Worm (Caenorhabditis elegans) whole organism, L4 larva: Measurements from ENCODE around the gene spc-2.

ENCODE experiments used
- F10B5.3 ChIP-seq: sonication (generic microtip); optimal IDR thresholded peaks from 2 replicates; lab custom pipeline; 2016; ENCODE audit warnings: mild to moderate bottlenecking, missing genetic modification characterization, missing compliant biosample characterization
- F44E2.7 ChIP-seq: fragments of 200-800 bp; sonication (Bioruptor generic); IDR thresholded peaks from 2 replicates; pipeline ENCODE4 v2.1.2; 2022; ENCODE audit warnings: missing genetic modification characterization, missing compliant biosample characterization
- F49E8.2 ChIP-seq: sonication (generic microtip); optimal IDR thresholded peaks from 2 replicates; lab custom pipeline; 2016; ENCODE audit warnings: missing compliant biosample characterization, mild to moderate bottlenecking, missing genetic modification characterization, borderline replicate concordance
- R02D3.7 ChIP-seq: fragments of 150-350 bp; sonication (generic microtip); optimal IDR thresholded peaks from 3 replicates; lab custom pipeline; 2014; ENCODE audit warnings: missing biosample characterization, missing genetic modification characterization
- T20F7.1 ChIP-seq: fragments of 200-800 bp; sonication (Bioruptor generic); optimal IDR thresholded peaks from 2 replicates; lab custom pipeline; 2018; ENCODE audit warnings: mild to moderate bottlenecking, missing genetic modification characterization, missing compliant biosample characterization
- T26A8.4 ChIP-seq: fragments of 200-800 bp; sonication (Bioruptor generic); IDR thresholded peaks from 2 replicates; pipeline ENCODE4 v1.3.6; 2022; ENCODE audit warnings: missing genetic modification characterization, missing compliant biosample characterization
- Y105C5A.15 ChIP-seq: fragments of 200-800 bp; sonication (Bioruptor generic); IDR thresholded peaks from 2 replicates; pipeline ENCODE4 v1.3.6; 2022; ENCODE audit warnings: missing genetic modification characterization, missing compliant biosample characterization
- ZK546.5 ChIP-seq, 2 experiments: sonication (generic microtip); optimal IDR thresholded peaks; 2 replicates each; lab custom pipeline; 2017; ENCODE audit warnings: missing biosample characterization in 2 of 2, missing genetic modification characterization in 2 of 2
- aly-2 ChIP-seq: sonication (generic microtip); optimal IDR thresholded peaks from 2 replicates; lab custom pipeline; 2018; ENCODE audit warnings: missing biosample characterization, missing genetic modification characterization
- ceh-28 ChIP-seq: fragments of 150-350 bp; optimal IDR thresholded peaks from 2 replicates; lab custom pipeline; 2014; ENCODE audit warnings: missing biosample characterization, missing genetic modification reagents, missing genetic modification characterization
- ceh-44 ChIP-seq: fragments of 200-800 bp; sonication (Bioruptor generic); IDR thresholded peaks from 2 replicates; pipeline ENCODE4 v1.3.6; 2022; ENCODE audit warnings: missing genetic modification reagents, missing genetic modification characterization, missing compliant biosample characterization
- ceh-82 ChIP-seq: sonication (generic microtip); optimal IDR thresholded peaks from 2 replicates; lab custom pipeline; 2017; ENCODE audit warnings: missing biosample characterization, missing genetic modification characterization
- cey-2 ChIP-seq: sonication (generic microtip); optimal IDR thresholded peaks from 3 replicates; lab custom pipeline; 2017; ENCODE audit warnings: missing genetic modification characterization, mild to moderate bottlenecking, missing compliant biosample characterization, antibody characterized with exemption, borderline replicate concordance; ENCODE audit not compliant: insufficient read depth
- daf-16 ChIP-seq, 3 experiments: sonication (generic microtip); optimal IDR thresholded peaks; 2 replicates each; lab custom pipeline; 2016 to 2017; ENCODE audit warnings: missing genetic modification characterization in 3 of 3, missing genetic modification reagents in 3 of 3, mild to moderate bottlenecking in 2 of 3, missing compliant biosample characterization in 2 of 3, missing biosample characterization in 1 of 3, moderate library complexity in 1 of 3
- daf-19 ChIP-seq: fragments of 200-800 bp; sonication (Bioruptor generic); conservative IDR thresholded peaks from 2 replicates; pipeline ENCODE4 v1.3.6; 2022; ENCODE audit warnings: missing genetic modification characterization, missing compliant biosample characterization
- dmd-8 ChIP-seq: fragments of 200-800 bp; sonication (Bioruptor generic); IDR thresholded peaks from 2 replicates; pipeline ENCODE4 v1.3.6; 2022; ENCODE audit warnings: missing genetic modification characterization, missing compliant biosample characterization
- dve-1 ChIP-seq: sonication (generic microtip); optimal IDR thresholded peaks from 2 replicates; lab custom pipeline; 2017; ENCODE audit warnings: antibody characterized with exemption, mild to moderate bottlenecking, missing genetic modification characterization, missing compliant biosample characterization; ENCODE audit not compliant: insufficient read depth
- egl-27 ChIP-seq: sonication (generic microtip); optimal IDR thresholded peaks from 3 replicates; lab custom pipeline; 2017; ENCODE audit warnings: missing biosample characterization, missing genetic modification reagents, missing genetic modification characterization
- fkh-10 ChIP-seq: fragments of 150-350 bp; optimal IDR thresholded peaks from 2 replicates; lab custom pipeline; 2014; ENCODE audit warnings: missing biosample characterization, missing genetic modification reagents, missing genetic modification characterization
- fos-1 ChIP-seq: fragments of 150-350 bp; optimal IDR thresholded peaks from 2 replicates; lab custom pipeline; 2014; ENCODE audit warnings: missing biosample characterization, missing genetic modification characterization
- gei-8 ChIP-seq: fragments of 200-800 bp; sonication (Bioruptor generic); optimal IDR thresholded peaks from 2 replicates; lab custom pipeline; 2018; ENCODE audit warnings: mild to moderate bottlenecking, missing genetic modification characterization, missing compliant biosample characterization
- hif-1 ChIP-seq, 2 experiments: sonication (generic microtip); optimal IDR thresholded peaks; 2 replicates each; lab custom pipeline; 2016 to 2017; ENCODE audit warnings: missing compliant biosample characterization in 2 of 2, missing genetic modification characterization in 2 of 2, missing genetic modification reagents in 2 of 2, missing genotype in 2 of 2, mild to moderate bottlenecking in 1 of 2
- hlh-11 ChIP-seq: fragments of 200-800 bp; sonication (Bioruptor generic); optimal IDR thresholded peaks from 2 replicates; lab custom pipeline; 2018; ENCODE audit warnings: mild to moderate bottlenecking, missing genetic modification characterization, missing compliant biosample characterization
- hlh-30 ChIP-seq: sonication (generic microtip); optimal IDR thresholded peaks from 2 replicates; lab custom pipeline; 2017; ENCODE audit warnings: antibody characterized with exemption, mild to moderate bottlenecking, missing genetic modification characterization, missing compliant biosample characterization; ENCODE audit not compliant: insufficient read depth
- lim-7 ChIP-seq: fragments of 200-800 bp; sonication (Bioruptor generic); IDR thresholded peaks from 2 replicates; pipeline ENCODE4 v1.3.6; 2022; ENCODE audit warnings: missing genetic modification characterization, missing compliant biosample characterization
- lin-1 ChIP-seq: fragments of 200-800 bp; sonication (Bioruptor generic); IDR thresholded peaks from 2 replicates; pipeline ENCODE4 v1.3.6; 2022; ENCODE audit warnings: missing genetic modification reagents, missing genetic modification characterization, missing compliant biosample characterization
- lin-13 ChIP-seq: fragments of 150-350 bp; optimal IDR thresholded peaks from 2 replicates; lab custom pipeline; 2014; ENCODE audit warnings: missing biosample characterization, missing genetic modification reagents, missing genetic modification characterization
- lin-15B ChIP-seq: fragments of 150-350 bp; sonication (generic microtip); optimal IDR thresholded peaks from 3 replicates; lab custom pipeline; 2014; ENCODE audit warnings: missing biosample characterization, missing genetic modification characterization
- lin-38 ChIP-seq: fragments of 200-800 bp; sonication (Bioruptor generic); IDR thresholded peaks from 2 replicates; pipeline ENCODE4 v1.3.6; 2022; ENCODE audit warnings: missing genetic modification reagents, missing genetic modification characterization, missing compliant biosample characterization
- lsy-2 ChIP-seq, 2 experiments: fragments of 150-350 bp in 1 of 2; sonication (generic microtip) in 1 of 2; optimal IDR thresholded peaks; 2 replicates each; lab custom pipeline; 2014 to 2017; ENCODE audit warnings: missing biosample characterization in 2 of 2, missing genetic modification characterization in 2 of 2
- madf-9 ChIP-seq: fragments of 200-800 bp; sonication (Bioruptor generic); conservative IDR thresholded peaks from 2 replicates; pipeline ENCODE4 v1.3.6; 2022; ENCODE audit warnings: missing genetic modification reagents, missing genetic modification characterization, missing compliant biosample characterization
- mdt-29 ChIP-seq: fragments of 200-800 bp; sonication (Bioruptor generic); IDR thresholded peaks from 2 replicates; pipeline ENCODE4 v1.3.6; 2022; ENCODE audit warnings: missing genetic modification reagents, missing genetic modification characterization, missing compliant biosample characterization
- mes-2 ChIP-seq: sonication (generic microtip); optimal IDR thresholded peaks from 2 replicates; lab custom pipeline; 2016; ENCODE audit warnings: missing genotype, mild to moderate bottlenecking, missing genetic modification characterization, missing compliant biosample characterization; ENCODE audit not compliant: poor library complexity, severe bottlenecking
- mxl-3 ChIP-seq: fragments of 200-800 bp; sonication (Bioruptor generic); optimal IDR thresholded peaks from 2 replicates; lab custom pipeline; 2018; ENCODE audit warnings: mild to moderate bottlenecking, missing genetic modification characterization, missing compliant biosample characterization
- nhr-10 ChIP-seq: fragments of 150-350 bp; optimal IDR thresholded peaks from 2 replicates; lab custom pipeline; 2014; ENCODE audit warnings: missing biosample characterization, missing genetic modification characterization
- nhr-11 ChIP-seq: fragments of 150-350 bp; optimal IDR thresholded peaks from 2 replicates; lab custom pipeline; 2014; ENCODE audit warnings: missing biosample characterization, missing genetic modification characterization
- nhr-111 ChIP-seq: fragments of 200-800 bp; sonication (Bioruptor generic); optimal IDR thresholded peaks from 2 replicates; lab custom pipeline; 2018; ENCODE audit warnings: mild to moderate bottlenecking, missing genetic modification characterization, missing compliant biosample characterization
- nhr-28 ChIP-seq: fragments of 150-350 bp; optimal IDR thresholded peaks from 2 replicates; lab custom pipeline; 2014; ENCODE audit warnings: missing biosample characterization, missing genetic modification characterization
- nhr-42 ChIP-seq: fragments of 200-800 bp; sonication (Bioruptor generic); IDR thresholded peaks from 2 replicates; pipeline ENCODE4 v1.3.6; 2022; ENCODE audit warnings: missing genetic modification characterization, missing compliant biosample characterization
- nhr-48 ChIP-seq: sonication (generic microtip); optimal IDR thresholded peaks from 2 replicates; lab custom pipeline; 2016; ENCODE audit warnings: mild to moderate bottlenecking, missing genetic modification characterization, missing compliant biosample characterization
- nhr-77 ChIP-seq: fragments of 150-350 bp; optimal IDR thresholded peaks from 2 replicates; lab custom pipeline; 2014; ENCODE audit warnings: missing biosample characterization, missing genetic modification characterization
- php-3 ChIP-seq: fragments of 200-800 bp; sonication (Bioruptor generic); IDR thresholded peaks from 2 replicates; pipeline ENCODE4 v1.3.6; 2022; ENCODE audit warnings: missing genetic modification reagents, missing genetic modification characterization, missing compliant biosample characterization
- saeg-2 ChIP-seq: fragments of 200-800 bp; sonication (Bioruptor generic); IDR thresholded peaks from 2 replicates; pipeline ENCODE4 v1.3.6; 2022; ENCODE audit warnings: missing genetic modification reagents, missing genetic modification characterization, missing compliant biosample characterization
- skn-1 ChIP-seq: fragments of 150-350 bp; optimal IDR thresholded peaks from 2 replicates; lab custom pipeline; 2014; ENCODE audit warnings: missing biosample characterization, missing genetic modification characterization
- tag-97 ChIP-seq: fragments of 200-800 bp; sonication (Bioruptor generic); IDR thresholded peaks from 2 replicates; pipeline ENCODE4 v1.3.6; 2022; ENCODE audit warnings: missing genetic modification characterization, missing compliant biosample characterization
- tra-1 ChIP-seq: fragments of 200-800 bp; sonication (Bioruptor generic); IDR thresholded peaks from 2 replicates; pipeline ENCODE4 v1.3.6; 2022; ENCODE audit warnings: missing genetic modification reagents, missing genetic modification characterization, missing compliant biosample characterization
- unc-39 ChIP-seq: sonication (generic microtip); optimal IDR thresholded peaks from 2 replicates; lab custom pipeline; 2017; ENCODE audit warnings: missing biosample characterization, missing genetic modification characterization
- vab-7 ChIP-seq: fragments of 200-800 bp; sonication (Bioruptor generic); IDR thresholded peaks from 2 replicates; pipeline ENCODE4 v1.3.6; 2022; ENCODE audit warnings: missing genetic modification reagents, missing genetic modification characterization, missing compliant biosample characterization
- zip-11 ChIP-seq: fragments of 200-800 bp; sonication (Bioruptor generic); IDR thresholded peaks from 2 replicates; pipeline ENCODE4 v1.3.6; 2022; ENCODE audit warnings: missing genetic modification characterization, missing compliant biosample characterization
- ztf-7 ChIP-seq: fragments of 150-350 bp; optimal IDR thresholded peaks from 2 replicates; lab custom pipeline; 2014; ENCODE audit warnings: missing biosample characterization, missing genetic modification characterization

Gene spc-2

DNA sequence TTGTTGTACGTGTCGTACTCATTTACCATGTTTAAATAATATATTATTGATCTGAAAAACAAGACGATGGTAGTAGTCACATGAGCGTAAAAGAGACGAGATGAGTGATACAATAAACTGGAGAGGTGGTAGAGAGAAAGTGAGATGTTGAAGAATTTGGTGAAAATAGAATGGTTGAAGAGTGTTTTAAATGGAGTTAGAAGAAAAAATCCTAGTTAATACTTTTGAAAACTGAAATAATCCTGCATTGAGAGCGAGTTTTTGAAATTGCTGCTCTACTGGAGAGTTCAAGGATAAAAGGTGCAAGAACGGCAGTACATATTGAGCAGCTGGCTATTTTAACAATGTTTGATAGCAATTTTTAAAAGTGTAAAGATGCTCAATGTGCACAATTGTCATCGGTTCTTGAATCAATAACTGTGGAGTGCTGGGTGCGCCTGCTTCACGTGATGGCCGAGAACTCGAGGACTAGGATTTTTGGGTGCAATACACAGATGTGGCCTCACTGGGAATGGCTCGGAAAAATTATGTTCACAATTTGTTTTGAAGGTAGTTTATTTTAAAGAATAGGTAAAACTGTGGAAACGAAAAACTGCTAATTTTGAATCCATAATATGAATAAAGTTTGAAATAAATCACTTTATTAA is 23.4 kb upstream of the spc-2 start, which contains the start of gene atg-13:
Gene atg-13, minus strand, starts transcription at position 51 of the 647 bp plus-strand sequence.
- no peak for TF ChIP-seq F44E2.7 (GFP tag; lab: Robert Waterston, UW)
- TF ChIP-seq ztf-7 (tag; lab: Kevin White, UChicago): no peak
- TF ChIP-seq madf-9: 0 out of 2 replicates have a peak, but pooled peaks have one; percentile 32
- TF ChIP-seq nhr-10 (tag; lab: Kevin White, UChicago): no peak
- TF ChIP-seq ceh-28 (tag; lab: Kevin White, UChicago): no peak
- peak in 1 of 2 experiments; percentile 38 for TF ChIP-seq lsy-2 (tag; optimal IDR thresholded peaks at IDR 0.05; lab: Kevin White, UChicago)
- peak; percentile 79 for TF ChIP-seq hlh-30 (tag; lab: Kevin White, UChicago)
- TF ChIP-seq mes-2 (tag; lab: Kevin White, UChicago): peak; percentile 74
- no peak for TF ChIP-seq nhr-111 (GFP tag; lab: Kevin White, UChicago)
- no peak for TF ChIP-seq nhr-42 (GFP tag; lab: Robert Waterston, UW)
- TF ChIP-seq daf-16 (GFP tag; optimal IDR thresholded peaks at IDR 0.05; lab: Kevin White, UChicago): no peak
- peak; percentile 48 for TF ChIP-seq daf-16 (tag; optimal IDR thresholded peaks at IDR 0.05; lab: Kevin White, UChicago)
- no peak for TF ChIP-seq lin-15B
- TF ChIP-seq dmd-8 (GFP tag; lab: Robert Waterston, UW): no peak
- no peak for TF ChIP-seq skn-1 (tag; lab: Kevin White, UChicago)
- no peak for TF ChIP-seq lin-38 (GFP tag; lab: Robert Waterston, UW)
- no peak for TF ChIP-seq tra-1 (GFP tag; lab: Robert Waterston, UW)
- TF ChIP-seq dve-1: no peak
- no peak for TF ChIP-seq F49E8.2 (tag; lab: Kevin White, UChicago)
- TF ChIP-seq gei-8 (GFP tag; lab: Kevin White, UChicago): no peak
- TF ChIP-seq ceh-82: no peak
- TF ChIP-seq nhr-77: no peak
- peak; percentile 7 for TF ChIP-seq T20F7.1 (GFP tag; lab: Kevin White, UChicago)
- TF ChIP-seq lin-13: no peak
- no peak for TF ChIP-seq egl-27 (tag; lab: Kevin White, UChicago)
- no peak for TF ChIP-seq daf-19
- no peak for TF ChIP-seq fkh-10 (GFP tag; lab: Kevin White, UChicago)
- no peak for TF ChIP-seq ceh-44
- TF ChIP-seq hlh-11: peak; percentile 39
- TF ChIP-seq nhr-11 (tag; lab: Kevin White, UChicago): no peak
- no peak for TF ChIP-seq nhr-28 (tag; lab: Kevin White, UChicago)
- TF ChIP-seq F10B5.3: no peak
- TF ChIP-seq saeg-2 (GFP tag; lab: Robert Waterston, UW): no peak
- TF ChIP-seq T26A8.4 (GFP tag; lab: Robert Waterston, UW): no peak
- no peak for TF ChIP-seq Y105C5A.15
- TF ChIP-seq nhr-48 (tag; lab: Kevin White, UChicago): no peak
- no peak for TF ChIP-seq lin-1 (GFP tag; lab: Robert Waterston, UW)
- TF ChIP-seq tag-97 (GFP tag; lab: Robert Waterston, UW): no peak
- peak; percentile 35 for TF ChIP-seq mxl-3
- TF ChIP-seq cey-2 (tag; lab: Kevin White, UChicago): no peak
- TF ChIP-seq hif-1 (tag; optimal IDR thresholded peaks at IDR 0.05; lab: Kevin White, UChicago): peak in 1 of 2 experiments; percentile 19
- TF ChIP-seq php-3: no peak
- TF ChIP-seq aly-2 (tag; lab: Kevin White, UChicago): no peak
- no peak for TF ChIP-seq zip-11
- TF ChIP-seq unc-39: no peak
- TF ChIP-seq R02D3.7 (tag; lab: Kevin White, UChicago): no peak
- no peak for TF ChIP-seq lim-7 (GFP tag; lab: Robert Waterston, UW)
- TF ChIP-seq mdt-29: no peak
- TF ChIP-seq ZK546.5 (tag; optimal IDR thresholded peaks at IDR 0.05; lab: Kevin White, UChicago): no peak
- no peak for TF ChIP-seq vab-7
- no peak for TF ChIP-seq fos-1 (tag; lab: Kevin White, UChicago)
